Worm (Caenorhabditis elegans): ENCODE results near the gene C17G10.6.

ce11 chrII:5589690-5590089 lies 13.4 kb downstream of the C17G10.6 start, which contains the start of gene C17G10.13:
- TF ChIP-seq unc-62 (GFP tag; optimal IDR thresholded peaks at IDR 0.05) (no peak), nhr-237 (tag; optimal IDR thresholded peaks at IDR 0.05) (no peak), ztf-11 (tag; optimal IDR thresholded peaks at IDR 0.05) (no peak), snpc-4 (tag; optimal IDR thresholded peaks at IDR 0.05) (no peak), ces-1 (GFP tag; optimal IDR thresholded peaks at IDR 0.05) (no peak), drap-1 (GFP tag; optimal IDR thresholded peaks at IDR 0.05) (no peak), lsy-2 (tag; optimal IDR thresholded peaks at IDR 0.05) (no peak), nhr-76 (tag; optimal IDR thresholded peaks at IDR 0.05) (no peak), mep-1 (tag; optimal IDR thresholded peaks at IDR 0.05) (no peak), lin-13 (tag; optimal IDR thresholded peaks at IDR 0.05) (no peak), unc-39 (tag; optimal IDR thresholded peaks at IDR 0.05) (no peak), blmp-1 (tag; optimal IDR thresholded peaks at IDR 0.05) (no peak), nhr-2 (tag; optimal IDR thresholded peaks at IDR 0.05) (no peak), sptf-1 (tag; optimal IDR thresholded peaks at IDR 0.05) (no peak)

All from whole organism, mixed stage, embryonic.